Worm (Caenorhabditis elegans) whole organism, young adult: Measurements from ENCODE around the gene kel-1.
A peak's percentile ranks its signal among the peaks of the same experiment; 100 is the strongest.

Source experiments
- B0035.1 ChIP-seq: sonication (generic microtip); optimal IDR thresholded peaks from 2 replicates; lab custom pipeline; 2016; ENCODE audit warnings: missing genetic modification characterization, mild to moderate bottlenecking, missing compliant biosample characterization, missing genotype, missing genetic modification reagents
- B0336.3 ChIP-seq: fragments of 200-800 bp; sonication (Bioruptor generic); IDR thresholded peaks from 2 replicates; pipeline ENCODE4 v1.3.6; 2022; ENCODE audit warnings: missing genetic modification characterization, missing compliant biosample characterization
- C06A6.2 ChIP-seq: fragments of 200-800 bp; sonication (Bioruptor generic); conservative IDR thresholded peaks from 2 replicates; pipeline ENCODE4 v1.3.6; 2022; ENCODE audit warnings: missing genetic modification characterization, missing compliant biosample characterization
- F37B4.10 ChIP-seq: fragments of 200-800 bp; sonication (Bioruptor generic); IDR thresholded peaks from 2 replicates; pipeline ENCODE4 v1.3.6; 2022; ENCODE audit warnings: missing genetic modification characterization, missing compliant biosample characterization
- F52B5.7 ChIP-seq: sonication (generic microtip); optimal IDR thresholded peaks from 2 replicates; lab custom pipeline; 2016; ENCODE audit warnings: mild to moderate bottlenecking, missing genetic modification characterization, missing compliant biosample characterization
- F57C9.4 ChIP-seq: sonication (generic microtip); optimal IDR thresholded peaks from 2 replicates; lab custom pipeline; 2017; ENCODE audit warnings: mild to moderate bottlenecking, missing genetic modification characterization, missing compliant biosample characterization
- K11D2.4 ChIP-seq: fragments of 200-800 bp; sonication (Bioruptor generic); IDR thresholded peaks from 2 replicates; pipeline ENCODE4 v1.3.6; 2022; ENCODE audit warnings: missing genetic modification reagents, missing genetic modification characterization, missing compliant biosample characterization
- K12H6.12 ChIP-seq: fragments of 200-800 bp; sonication (Bioruptor generic); optimal IDR thresholded peaks from 2 replicates; lab custom pipeline; 2018; ENCODE audit warnings: mild to moderate bottlenecking, missing genetic modification characterization, missing compliant biosample characterization
- T07F8.4 ChIP-seq: sonication (generic microtip); optimal IDR thresholded peaks from 2 replicates; lab custom pipeline; 2016; ENCODE audit warnings: mild to moderate bottlenecking, missing genetic modification characterization, moderate library complexity, missing compliant biosample characterization
- Y53G8AR.9 ChIP-seq: fragments of 200-800 bp; sonication (Bioruptor generic); conservative IDR thresholded peaks from 2 replicates; pipeline ENCODE4 v1.3.6; 2022; ENCODE audit warnings: missing genetic modification reagents, missing genetic modification characterization, missing compliant biosample characterization
- Y56A3A.18 ChIP-seq: fragments of 200-800 bp; sonication (Bioruptor generic); IDR thresholded peaks from 2 replicates; pipeline ENCODE4 v1.3.6; 2022; ENCODE audit warnings: missing genetic modification reagents, missing genetic modification characterization, missing compliant biosample characterization
- Y79H2A.3 ChIP-seq: fragments of 200-800 bp; sonication (Bioruptor generic); conservative IDR thresholded peaks from 2 replicates; pipeline ENCODE4 v1.3.6; 2022; ENCODE audit warnings: missing genetic modification reagents, missing genetic modification characterization, missing compliant biosample characterization
- Y95B8A.8 ChIP-seq: fragments of 200-800 bp; sonication (Bioruptor generic); IDR thresholded peaks from 2 replicates; pipeline ENCODE4 v1.3.6; 2022; ENCODE audit warnings: missing genetic modification reagents, missing genetic modification characterization, missing compliant biosample characterization
- ZK185.1 ChIP-seq: sonication (generic microtip); optimal IDR thresholded peaks from 2 replicates; lab custom pipeline; 2016; ENCODE audit warnings: mild to moderate bottlenecking, missing genetic modification characterization, missing compliant biosample characterization; ENCODE audit not compliant: poor library complexity, severe bottlenecking
- aptf-2 ChIP-seq: fragments of 200-800 bp; sonication (Bioruptor generic); conservative IDR thresholded peaks from 2 replicates; pipeline ENCODE4 v1.3.6; 2022; ENCODE audit warnings: missing genetic modification reagents, missing genetic modification characterization, missing compliant biosample characterization
- aptf-3 ChIP-seq: fragments of 200-800 bp; sonication (Bioruptor generic); IDR thresholded peaks from 2 replicates; pipeline ENCODE4 v1.3.6; 2022; ENCODE audit warnings: missing genetic modification characterization, missing compliant biosample characterization
- atf-7 ChIP-seq: sonication (generic microtip); optimal IDR thresholded peaks from 2 replicates; lab custom pipeline; 2017; ENCODE audit warnings: mild to moderate bottlenecking, missing genetic modification characterization, missing compliant biosample characterization
- athp-1 ChIP-seq: sonication (generic microtip); optimal IDR thresholded peaks from 2 replicates; lab custom pipeline; 2017; ENCODE audit warnings: mild to moderate bottlenecking, missing genetic modification characterization, missing compliant biosample characterization
- attf-5 ChIP-seq: fragments of 200-800 bp; sonication (Bioruptor generic); optimal IDR thresholded peaks from 2 replicates; lab custom pipeline; 2018; ENCODE audit warnings: mild to moderate bottlenecking, missing genetic modification characterization, missing compliant biosample characterization
- attf-6 ChIP-seq: fragments of 200-800 bp; sonication (Bioruptor generic); IDR thresholded peaks from 2 replicates; pipeline ENCODE4 v1.3.6; 2022; ENCODE audit warnings: missing genetic modification reagents, missing genetic modification characterization, missing compliant biosample characterization
- ccch-3 ChIP-seq: fragments of 200-800 bp; sonication (Bioruptor generic); optimal IDR thresholded peaks from 2 replicates; lab custom pipeline; 2018; ENCODE audit warnings: mild to moderate bottlenecking, missing genetic modification characterization, missing compliant biosample characterization
- cebp-1 ChIP-seq, 2 experiments: fragments of 200-800 bp in 1 of 2; sonication (Bioruptor generic) in 1 of 2; sonication (generic microtip) in 1 of 2; IDR thresholded peaks in 1 of 2; optimal IDR thresholded peaks in 1 of 2; 2 replicates each; pipeline versions ENCODE4 v1.3.6 to Lab custom; 2017 to 2022; ENCODE audit warnings: missing compliant biosample characterization in 2 of 2, missing genetic modification characterization in 2 of 2, mild to moderate bottlenecking in 1 of 2, missing genetic modification reagents in 1 of 2, moderate library complexity in 1 of 2
- ceh-40 ChIP-seq: fragments of 200-800 bp; sonication (Bioruptor generic); IDR thresholded peaks from 2 replicates; pipeline ENCODE4 v1.3.6; 2022; ENCODE audit warnings: missing genetic modification characterization, missing compliant biosample characterization
- ceh-91 ChIP-seq: fragments of 200-800 bp; sonication (Bioruptor generic); IDR thresholded peaks from 2 replicates; pipeline ENCODE4 v1.3.6; 2022; ENCODE audit warnings: missing genetic modification reagents, missing genetic modification characterization, missing compliant biosample characterization
- chd-7 ChIP-seq: sonication (generic microtip); optimal IDR thresholded peaks from 2 replicates; lab custom pipeline; 2016; ENCODE audit warnings: mild to moderate bottlenecking, missing genetic modification characterization, moderate library complexity, missing compliant biosample characterization
- die-1 ChIP-seq: sonication (generic microtip); optimal IDR thresholded peaks from 2 replicates; lab custom pipeline; 2016; ENCODE audit warnings: missing genotype, mild to moderate bottlenecking, missing genetic modification characterization, missing compliant biosample characterization
- dpl-1 ChIP-seq: fragments of 150-350 bp; optimal IDR thresholded peaks from 2 replicates; lab custom pipeline; 2014; ENCODE audit warnings: missing biosample characterization, missing genetic modification reagents, missing genetic modification characterization
- ekl-4 ChIP-seq: fragments of 200-800 bp; sonication (Bioruptor generic); IDR thresholded peaks from 2 replicates; pipeline ENCODE4 v1.3.6; 2022; ENCODE audit warnings: missing genetic modification reagents, missing genetic modification characterization, missing compliant biosample characterization
- him-1 ChIP-seq: sonication (generic microtip); optimal IDR thresholded peaks from 2 replicates; lab custom pipeline; 2016; ENCODE audit warnings: missing genotype, missing genetic modification reagents, missing genetic modification characterization, missing compliant biosample characterization
- hrde-1 ChIP-seq: sonication (generic microtip); optimal IDR thresholded peaks from 2 replicates; lab custom pipeline; 2016; ENCODE audit warnings: missing genetic modification characterization, mild to moderate bottlenecking, missing compliant biosample characterization, moderate library complexity, missing genotype, missing genetic modification reagents, borderline replicate concordance
- hsf-1 ChIP-seq: fragments of 200-800 bp; sonication (Bioruptor generic); IDR thresholded peaks from 2 replicates; pipeline ENCODE4 v1.3.6; 2022; ENCODE audit warnings: missing genetic modification reagents, missing genetic modification characterization, missing compliant biosample characterization
- lin-54 ChIP-seq: fragments of 200-800 bp; sonication (Bioruptor generic); optimal IDR thresholded peaks from 2 replicates; lab custom pipeline; 2018; ENCODE audit warnings: mild to moderate bottlenecking, missing genetic modification characterization, missing compliant biosample characterization
- madf-6 ChIP-seq: fragments of 200-800 bp; sonication (Bioruptor generic); IDR thresholded peaks from 2 replicates; pipeline ENCODE4 v1.3.6; 2022; ENCODE audit warnings: missing genetic modification reagents, missing genetic modification characterization, missing compliant biosample characterization
- mcd-1 ChIP-seq: fragments of 200-800 bp; sonication (Bioruptor generic); IDR thresholded peaks from 2 replicates; pipeline ENCODE4 v1.3.6; 2022; ENCODE audit warnings: missing genetic modification reagents, missing genetic modification characterization, missing compliant biosample characterization
- mel-28 ChIP-seq: sonication (generic microtip); optimal IDR thresholded peaks from 2 replicates; lab custom pipeline; 2016; ENCODE audit warnings: borderline replicate concordance, mild to moderate bottlenecking, missing genetic modification characterization, missing compliant biosample characterization
- nfya-1 ChIP-seq: sonication (generic microtip); optimal IDR thresholded peaks from 2 replicates; lab custom pipeline; 2017; ENCODE audit warnings: antibody characterized with exemption, missing compliant biosample characterization, missing genetic modification characterization, borderline replicate concordance; ENCODE audit not compliant: insufficient read depth
- pbrm-1 ChIP-seq: fragments of 200-800 bp; sonication (Bioruptor generic); IDR thresholded peaks from 2 replicates; pipeline ENCODE4 v1.3.6; 2022; ENCODE audit warnings: missing genetic modification reagents, missing genetic modification characterization, missing compliant biosample characterization
- rec-8 ChIP-seq, 2 experiments: sonication (generic microtip); optimal IDR thresholded peaks; 2 replicates each; lab custom pipeline; 2016; ENCODE audit warnings: mild to moderate bottlenecking in 2 of 2, missing genetic modification characterization in 2 of 2, missing genetic modification reagents in 2 of 2, missing genotype in 2 of 2, missing biosample characterization in 1 of 2, missing compliant biosample characterization in 1 of 2, moderate library complexity in 1 of 2
- rpc-1 ChIP-seq, 2 experiments: fragments of 150-350 bp in 1 of 2; sonication (generic microtip) in 1 of 2; optimal IDR thresholded peaks; 2 replicates each; lab custom pipeline; 2014 to 2018; ENCODE audit warnings: missing biosample characterization in 1 of 2, missing genetic modification characterization in 1 of 2, missing genetic modification reagents in 1 of 2, missing genotype in 1 of 2
- sea-2 ChIP-seq: fragments of 200-800 bp; sonication (Bioruptor generic); IDR thresholded peaks from 2 replicates; pipeline ENCODE4 v1.3.6; 2022; ENCODE audit warnings: missing genetic modification characterization, missing compliant biosample characterization
- snpc-3.4 ChIP-seq: sonication (generic microtip); optimal IDR thresholded peaks from 2 replicates; lab custom pipeline; 2017; ENCODE audit warnings: missing genetic modification characterization, mild to moderate bottlenecking, missing compliant biosample characterization, antibody characterized with exemption, moderate library complexity, missing genotype, missing genetic modification reagents
- snpc-4 ChIP-seq, 5 experiments: fragments of 150-350 bp in 1 of 5; sonication (generic microtip) in 4 of 5; optimal IDR thresholded peaks; 2 replicates each; lab custom pipeline; 2014 to 2018; ENCODE audit warnings: missing genetic modification characterization in 5 of 5, missing biosample characterization in 3 of 5, antibody characterized with exemption in 2 of 5, mild to moderate bottlenecking in 2 of 5, missing compliant biosample characterization in 2 of 5, missing genotype in 2 of 5, moderate library complexity in 2 of 5, missing genetic modification reagents in 1 of 5
- sptf-2 ChIP-seq: fragments of 200-800 bp; sonication (Bioruptor generic); optimal IDR thresholded peaks from 2 replicates; lab custom pipeline; 2018; ENCODE audit warnings: mild to moderate bottlenecking, missing genetic modification characterization, missing compliant biosample characterization
- xnd-1 ChIP-seq: sonication (generic microtip); optimal IDR thresholded peaks from 2 replicates; lab custom pipeline; 2016; ENCODE audit warnings: missing genotype, missing genetic modification reagents, missing genetic modification characterization, missing compliant biosample characterization
- zfh-2 ChIP-seq: fragments of 200-800 bp; sonication (Bioruptor generic); conservative IDR thresholded peaks from 2 replicates; pipeline ENCODE4 v1.3.6; 2022; ENCODE audit warnings: missing genetic modification reagents, missing genetic modification characterization, missing compliant biosample characterization
- ztf-6 ChIP-seq: fragments of 200-800 bp; sonication (Bioruptor generic); IDR thresholded peaks from 2 replicates; pipeline ENCODE4 v1.3.6; 2022; ENCODE audit warnings: missing genetic modification reagents, missing genetic modification characterization, missing compliant biosample characterization

kel-1 gene

ce11 chrII:11675877-11676473, 12.8 kb upstream of the kel-1 start, which contains the start of the genes trr-1 and C47D12.2 (continued):
- TF ChIP-seq C06A6.2 (GFP tag; lab: Robert Waterston, UW) (no peak), ccch-3 (no peak), F57C9.4 (tag; lab: Kevin White, UChicago) (no peak), die-1 (no peak), snpc-3.4 (tag; lab: Kevin White, UChicago) (peak; percentile 5), hrde-1 (tag; lab: Kevin White, UChicago) (no peak), rec-8 (tag; optimal IDR thresholded peaks at IDR 0.05; lab: Kevin White, UChicago) (no peak), dpl-1 (peak; percentile 56), Y79H2A.3 (GFP tag; lab: Robert Waterston, UW) (no peak), sptf-2 (GFP tag; lab: Kevin White, UChicago) (no peak), him-1 (no peak), ekl-4 (GFP tag; lab: Robert Waterston, UW) (no peak), cebp-1 (GFP tag; IDR thresholded peaks at IDR 0.05; lab: Robert Waterston, UW) (no peak), cebp-1 (tag; optimal IDR thresholded peaks at IDR 0.05; lab: Kevin White, UChicago) (no peak), mcd-1 (peak; percentile 70), F37B4.10 (GFP tag; lab: Robert Waterston, UW) (no peak), ceh-91 (GFP tag; lab: Robert Waterston, UW) (no peak), attf-5 (GFP tag; lab: Kevin White, UChicago) (peak; percentile 84), T07F8.4 (tag; lab: Kevin White, UChicago) (no peak), rpc-1 (optimal IDR thresholded peaks at IDR 0.05; lab: Kevin White, UChicago) (no peak), rpc-1 (tag; optimal IDR thresholded peaks at IDR 0.05; lab: Kevin White, UChicago) (no peak), K11D2.4 (no peak), pbrm-1 (GFP tag; lab: Robert Waterston, UW) (0 out of 2 replicates have a peak, but pooled peaks have one; percentile 51), K12H6.12 (tag; lab: Kevin White, UChicago) (no peak), Y95B8A.8 (GFP tag; lab: Robert Waterston, UW) (no peak), Y53G8AR.9 (GFP tag; lab: Robert Waterston, UW) (no peak), atf-7 (tag; lab: Kevin White, UChicago) (no peak), athp-1 (no peak), snpc-4 (GFP tag; optimal IDR thresholded peaks at IDR 0.05; lab: Kevin White, UChicago) (no peak), snpc-4 (tag; optimal IDR thresholded peaks at IDR 0.05; lab: Kevin White, UChicago) (peak in 2 of 4 experiments; percentile 28 to 78), madf-6 (GFP tag; lab: Robert Waterston, UW) (peak; percentile 71), aptf-3 (GFP tag; lab: Robert Waterston, UW) (no peak), ZK185.1 (tag; lab: Kevin White, UChicago) (peak; percentile 60), F52B5.7 (tag; lab: Kevin White, UChicago) (no peak), xnd-1 (tag; lab: Kevin White, UChicago) (peak; percentile 18), aptf-2 (GFP tag; lab: Robert Waterston, UW) (no peak), ztf-6 (GFP tag; lab: Robert Waterston, UW) (no peak), chd-7 (tag; lab: Kevin White, UChicago) (no peak), lin-54 (GFP tag; lab: Kevin White, UChicago) (peak; percentile 83), attf-6 (GFP tag; lab: Robert Waterston, UW) (no peak), nfya-1 (no peak), B0035.1 (no peak), zfh-2 (GFP tag; lab: Robert Waterston, UW) (no peak), sea-2 (GFP tag; lab: Robert Waterston, UW) (no peak), Y56A3A.18 (GFP tag; lab: Robert Waterston, UW) (no peak), ceh-40 (GFP tag; lab: Robert Waterston, UW) (no peak), hsf-1 (GFP tag; lab: Robert Waterston, UW) (no peak), B0336.3 (GFP tag; lab: Robert Waterston, UW) (0 out of 2 replicates have a peak, but pooled peaks have one; percentile 18), mel-28 (tag; lab: Kevin White, UChicago) (no peak)
